Fruit fly (Drosophila melanogaster) Kc167 (cell line): Measurements from ENCODE around the gene CG14221.

Experiments used
- Myc ChIP-seq: fragments of >200 bp; optimal IDR thresholded peaks from 2 replicates; lab custom pipeline; 2017; ENCODE audit warnings: missing external identifiers
- Sin3A ChIP-seq: fragments of >200 bp; optimal IDR thresholded peaks from 2 replicates; lab custom pipeline; 2018; ENCODE audit warnings: missing external identifiers
- h ChIP-seq: fragments of >200 bp; optimal IDR thresholded peaks from 3 replicates; lab custom pipeline; 2018; ENCODE audit warnings: missing external identifiers
- insv ChIP-seq: fragments of >200 bp; optimal IDR thresholded peaks from 3 replicates; lab custom pipeline; 2018; ENCODE audit warnings: missing external identifiers
- psq ChIP-seq: fragments of >200 bp; optimal IDR thresholded peaks from 2 replicates; lab custom pipeline; 2017; ENCODE audit warnings: missing external identifiers

DNA sequence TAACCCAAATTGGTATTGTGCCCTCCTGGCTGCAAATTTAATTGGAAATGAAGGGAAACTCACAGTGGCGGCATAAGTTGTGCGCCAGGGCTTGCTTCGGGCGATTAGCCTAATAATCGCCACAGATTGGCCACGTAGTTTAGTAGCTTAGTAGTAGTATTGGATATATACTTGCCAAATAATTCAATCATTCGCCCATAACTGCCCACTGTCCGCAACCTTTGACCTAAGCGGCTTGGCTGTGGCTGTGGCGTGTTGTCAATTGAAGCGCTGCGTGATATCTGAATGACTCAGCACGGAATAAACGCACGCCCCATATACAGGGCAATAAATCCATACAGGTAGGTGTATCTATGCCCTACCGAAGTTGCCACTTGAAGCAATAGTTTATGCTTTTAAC is 14.1 kb downstream of the CG14221 start:
- TF ChIP-seq insv (lab: Kevin White, UChicago): no peak
- no peak for TF ChIP-seq Myc (lab: Kevin White, UChicago)
- no peak for TF ChIP-seq Sin3A (lab: Kevin White, UChicago)
- no peak for TF ChIP-seq psq (lab: Kevin White, UChicago)
- no peak for TF ChIP-seq h
